Worm (Caenorhabditis elegans): Measurements from ENCODE around the gene srh-60.

DNA sequence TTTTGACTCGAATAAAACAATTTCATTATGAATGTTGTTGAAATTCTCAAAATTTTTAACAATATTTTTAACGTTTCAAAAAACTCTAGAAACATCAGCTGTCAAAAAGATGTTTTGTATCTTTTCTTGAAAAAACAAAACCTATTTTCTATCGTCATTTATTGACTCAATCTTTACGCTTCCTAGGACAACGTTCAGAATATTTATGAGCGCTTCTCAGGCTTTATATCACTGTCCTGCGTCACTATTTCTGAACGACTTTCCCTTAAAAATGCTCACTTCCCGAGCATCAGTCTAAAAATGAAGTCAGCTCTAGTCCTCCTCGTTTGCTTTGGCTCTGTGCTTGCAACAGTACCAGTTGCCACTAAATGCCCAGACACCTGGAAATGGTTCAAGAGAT lies 5.4 kb upstream of the srh-60 start, which contains the start of gene clec-133:
- TF ChIP-seq flt-1 (GFP tag; IDR thresholded peaks at IDR 0.05) (no peak), med-1 (GFP tag; optimal IDR thresholded peaks at IDR 0.05; ENCODE audit: insufficient read depth) (no peak), ref-1 (GFP tag; conservative IDR thresholded peaks at IDR 0.05) (no peak), T22C8.4 (GFP tag; IDR thresholded peaks at IDR 0.05) (no peak), tab-1 (GFP tag; IDR thresholded peaks at IDR 0.05) (no peak), klf-2 (GFP tag; conservative IDR thresholded peaks at IDR 0.05) (no peak)

Measured in whole organism, midembryonic.